Worm (Caenorhabditis elegans): ENCODE results near the gene W04G3.11.

ce11 chrX:11134750-11135394 is 45.9 kb downstream of the W04G3.11 start:
- TF ChIP-seq hmbx-1 (tag; optimal IDR thresholded peaks at IDR 0.05) (no peak), tbx-11 (GFP tag; IDR thresholded peaks at IDR 0.05) (no peak), ceh-36 (tag; optimal IDR thresholded peaks at IDR 0.05) (no peak), tra-4 (tag; optimal IDR thresholded peaks at IDR 0.05) (no peak), ets-7 (tag; optimal IDR thresholded peaks at IDR 0.05) (no peak), flt-1 (GFP tag; IDR thresholded peaks at IDR 0.05) (no peak), pes-1 (GFP tag; IDR thresholded peaks at IDR 0.05) (no peak), ceh-13 (GFP tag; optimal IDR thresholded peaks at IDR 0.05) (no peak), aly-1 (tag; optimal IDR thresholded peaks at IDR 0.05) (no peak)

All from whole organism, early embryonic.